Fruit fly (Drosophila melanogaster) whole organism, embryonic: ENCODE data around the gene Cyp310a1.

Experiments
- Ada2b ChIP-seq: fragments of 200-800 bp; sonication (Bioruptor generic); IDR thresholded peaks from 2 replicates; pipeline ENCODE4 v1.3.6; 2022; ENCODE audit warnings: missing biosample characterization, missing genetic modification characterization
- Atf6 ChIP-seq: fragments of 200-800 bp; sonication (Bioruptor generic); IDR thresholded peaks from 2 replicates; pipeline ENCODE4 v1.3.6; 2022; ENCODE audit warnings: missing biosample characterization, missing genetic modification characterization
- Bgb ChIP-seq: fragments of 200-800 bp; sonication (Bioruptor generic); IDR thresholded peaks from 2 replicates; pipeline ENCODE4 v1.3.6; 2022; ENCODE audit warnings: missing biosample characterization, missing genetic modification characterization; ENCODE audit not compliant: partially characterized antibody
- Blimp-1 ChIP-seq: fragments of 200-800 bp; sonication (Bioruptor generic); optimal IDR thresholded peaks from 3 replicates; lab custom pipeline; 2018; ENCODE audit warnings: missing biosample characterization, missing genetic modification characterization, mild to moderate bottlenecking, moderate library complexity, missing genetic modification reagents
- BtbVII ChIP-seq: fragments of 200-800 bp; sonication (Bioruptor generic); optimal IDR thresholded peaks from 3 replicates; lab custom pipeline; 2017; ENCODE audit warnings: missing biosample characterization, mild to moderate bottlenecking, missing genetic modification characterization
- CG10267 ChIP-seq: fragments of 200-800 bp; sonication (Bioruptor generic); optimal IDR thresholded peaks from 2 replicates; lab custom pipeline; 2018; ENCODE audit warnings: missing biosample characterization, mild to moderate bottlenecking, missing genetic modification characterization, moderate library complexity
- CG10431 ChIP-seq: fragments of 200-800 bp; sonication (Bioruptor generic); optimal IDR thresholded peaks from 3 replicates; lab custom pipeline; 2018; ENCODE audit warnings: missing biosample characterization, mild to moderate bottlenecking, missing genetic modification characterization
- CG12104 ChIP-seq: fragments of 200-800 bp; sonication (Bioruptor generic); optimal IDR thresholded peaks from 3 replicates; lab custom pipeline; 2016; ENCODE audit warnings: missing biosample characterization, missing genetic modification characterization
- CG12769 ChIP-seq: fragments of 200-800 bp; sonication (Bioruptor generic); optimal IDR thresholded peaks from 2 replicates; lab custom pipeline; 2019; ENCODE audit warnings: missing biosample characterization, mild to moderate bottlenecking, missing genetic modification characterization, moderate library complexity
- CG1647 ChIP-seq: fragments of 200-800 bp; sonication (Bioruptor generic); optimal IDR thresholded peaks from 3 replicates; lab custom pipeline; 2016; ENCODE audit warnings: missing biosample characterization, missing genetic modification characterization
- CG1832 ChIP-seq: fragments of 200-800 bp; sonication (Bioruptor generic); optimal IDR thresholded peaks from 2 replicates; lab custom pipeline; 2017; ENCODE audit warnings: missing biosample characterization, mild to moderate bottlenecking, missing genetic modification characterization, inconsistent platforms
- CG2120 ChIP-seq: fragments of 200-800 bp; sonication (Bioruptor generic); optimal IDR thresholded peaks from 3 replicates; lab custom pipeline; 2016; ENCODE audit warnings: missing biosample characterization, missing genetic modification characterization
- CG2199 ChIP-seq: fragments of 200-800 bp; sonication (Bioruptor generic); IDR thresholded peaks from 3 replicates; pipeline ENCODE4 v1.3.6; 2022; ENCODE audit warnings: missing biosample characterization, missing genetic modification characterization
- CG30403 ChIP-seq: fragments of 200-800 bp; sonication (Bioruptor generic); optimal IDR thresholded peaks from 3 replicates; lab custom pipeline; 2016; ENCODE audit warnings: missing biosample characterization, missing genetic modification characterization
- CG30431 ChIP-seq: fragments of 200-800 bp; sonication (Bioruptor generic); optimal IDR thresholded peaks from 2 replicates; lab custom pipeline; 2017; ENCODE audit warnings: missing biosample characterization, missing genetic modification characterization
- CG34376 ChIP-seq: fragments of 200-800 bp; sonication (Bioruptor generic); optimal IDR thresholded peaks from 2 replicates; lab custom pipeline; 2018; ENCODE audit warnings: missing biosample characterization, mild to moderate bottlenecking, missing genetic modification characterization
- CG3847 ChIP-seq: fragments of 200-800 bp; sonication (Bioruptor generic); IDR thresholded peaks from 2 replicates; pipeline ENCODE4 v1.3.6; 2022; ENCODE audit warnings: missing biosample characterization, missing genetic modification characterization
- CG6813 ChIP-seq: fragments of 200-800 bp; sonication (Bioruptor generic); optimal IDR thresholded peaks from 2 replicates; lab custom pipeline; 2017; ENCODE audit warnings: missing biosample characterization, missing genetic modification characterization, mild to moderate bottlenecking, moderate library complexity, missing genetic modification reagents
- CG6854 ChIP-seq: fragments of 200-800 bp; sonication (Bioruptor generic); optimal IDR thresholded peaks from 3 replicates; lab custom pipeline; 2017; ENCODE audit warnings: missing biosample characterization, mild to moderate bottlenecking, missing genetic modification characterization
- CG7839 ChIP-seq: fragments of 200-800 bp; sonication (Bioruptor generic); optimal IDR thresholded peaks from 3 replicates; lab custom pipeline; 2018; ENCODE audit warnings: missing biosample characterization, mild to moderate bottlenecking, missing genetic modification characterization, moderate library complexity
- CG7928 ChIP-seq: fragments of 200-800 bp; sonication (Bioruptor generic); optimal IDR thresholded peaks from 2 replicates; lab custom pipeline; 2017; ENCODE audit warnings: missing biosample characterization, mild to moderate bottlenecking, missing genetic modification characterization
- CG8765 ChIP-seq: fragments of 200-800 bp; sonication (Bioruptor generic); IDR thresholded peaks from 2 replicates; pipeline ENCODE4 v1.3.6; 2022; ENCODE audit warnings: missing biosample characterization, missing genetic modification characterization
- Deaf1 ChIP-seq: fragments of 200-800 bp; optimal IDR thresholded peaks from 3 replicates; lab custom pipeline; 2019; ENCODE audit warnings: missing biosample characterization, mild to moderate bottlenecking, missing genetic modification characterization, moderate library complexity
- Doc2 ChIP-seq: fragments of 200-800 bp; sonication (Bioruptor generic); IDR thresholded peaks from 2 replicates; pipeline ENCODE4 v1.3.6; 2022; ENCODE audit warnings: missing biosample characterization, missing genetic modification characterization
- Dref ChIP-seq: fragments of 200-800 bp; sonication (Bioruptor generic); IDR thresholded peaks from 2 replicates; pipeline ENCODE4 v1.3.6; 2022; ENCODE audit warnings: missing biosample characterization, missing genetic modification characterization
- Eip74EF ChIP-seq, 2 experiments: fragments of 200-800 bp in 1 of 2; fragments of >200 bp in 1 of 2; sonication (Bioruptor generic) in 1 of 2; optimal IDR thresholded peaks; 2 replicates each; lab custom pipeline; 2017 to 2019; ENCODE audit warnings: missing biosample characterization in 2 of 2, missing genetic modification characterization in 2 of 2, mild to moderate bottlenecking in 1 of 2, moderate library complexity in 1 of 2
- Elba2 ChIP-seq: fragments of 200-800 bp; sonication (Bioruptor generic); optimal IDR thresholded peaks from 3 replicates; lab custom pipeline; 2016; ENCODE audit warnings: missing biosample characterization, missing genetic modification characterization
- H2.0 ChIP-seq: fragments of 200-800 bp; sonication (Bioruptor generic); IDR thresholded peaks from 2 replicates; pipeline ENCODE4 v1.3.6; 2022; ENCODE audit warnings: missing biosample characterization, missing genetic modification characterization
- Hmr ChIP-seq: fragments of 200-800 bp; sonication (Bioruptor generic); optimal IDR thresholded peaks from 3 replicates; lab custom pipeline; 2017; ENCODE audit warnings: mild to moderate bottlenecking, missing biosample characterization, missing genetic modification reagents, missing genetic modification characterization
- Hr3 ChIP-seq: fragments of 200-800 bp; sonication (Bioruptor generic); optimal IDR thresholded peaks from 3 replicates; lab custom pipeline; 2016; ENCODE audit warnings: missing biosample characterization, missing genetic modification characterization
- Hr39 ChIP-seq: fragments of >200 bp; optimal IDR thresholded peaks from 2 replicates; lab custom pipeline; 2017
- Lpt ChIP-seq: fragments of >200 bp; optimal IDR thresholded peaks from 2 replicates; lab custom pipeline; 2018; ENCODE audit warnings: missing biosample characterization, missing genetic modification characterization
- Med ChIP-seq: fragments of 200-800 bp; sonication (Bioruptor generic); peaks from one replicate; lab custom pipeline; 2016; ENCODE audit warnings: missing biosample characterization, missing genetic modification characterization, mild to moderate bottlenecking, inconsistent platforms, moderate library complexity
- Meics ChIP-seq: fragments of 200-800 bp; sonication (Bioruptor generic); optimal IDR thresholded peaks from 2 replicates; lab custom pipeline; 2017; ENCODE audit warnings: missing biosample characterization, mild to moderate bottlenecking, missing genetic modification characterization
- Myb ChIP-seq: fragments of 200-800 bp; sonication (Bioruptor generic); optimal IDR thresholded peaks from 2 replicates; lab custom pipeline; 2016; ENCODE audit warnings: missing biosample characterization, missing genetic modification characterization
- Oaz ChIP-seq: fragments of 200-800 bp; sonication (Bioruptor generic); IDR thresholded peaks from 2 replicates; pipeline ENCODE4 v1.3.6; 2022; ENCODE audit warnings: missing biosample characterization, missing genetic modification characterization
- Ssrp ChIP-seq: fragments of 200-800 bp; sonication (Bioruptor generic); optimal IDR thresholded peaks from 2 replicates; lab custom pipeline; 2018; ENCODE audit warnings: missing biosample characterization, mild to moderate bottlenecking, missing genetic modification characterization, moderate library complexity
- TFAM ChIP-seq: fragments of 200-800 bp; sonication (Bioruptor generic); optimal IDR thresholded peaks from 2 replicates; lab custom pipeline; 2017; ENCODE audit warnings: missing biosample characterization, missing genetic modification characterization, inconsistent platforms
- bcd ChIP-seq: fragments of 200-800 bp; sonication (Bioruptor generic); optimal IDR thresholded peaks from 2 replicates; lab custom pipeline; 2017; ENCODE audit warnings: missing biosample characterization, mild to moderate bottlenecking, missing genetic modification characterization
- bsh ChIP-seq, 2 experiments: fragments of 200-800 bp; sonication (Bioruptor generic); optimal IDR thresholded peaks; 2 replicates each; lab custom pipeline; 2017 to 2018; ENCODE audit warnings: mild to moderate bottlenecking in 2 of 2, missing biosample characterization in 2 of 2, missing genetic modification characterization in 2 of 2, moderate library complexity in 1 of 2
- ewg ChIP-seq: fragments of 200-800 bp; sonication (Bioruptor generic); optimal IDR thresholded peaks from 3 replicates; lab custom pipeline; 2017; ENCODE audit warnings: mild to moderate bottlenecking, missing biosample characterization, missing genetic modification reagents, missing genetic modification characterization
- gce ChIP-seq: fragments of 200-800 bp; sonication (Bioruptor generic); IDR thresholded peaks from 3 replicates; pipeline ENCODE4 v1.3.6; 2022; ENCODE audit warnings: missing biosample characterization, missing genetic modification characterization
- gro ChIP-seq: fragments of 200-800 bp; sonication (Bioruptor generic); optimal IDR thresholded peaks from 2 replicates; lab custom pipeline; 2016; ENCODE audit warnings: missing biosample characterization, missing genetic modification characterization
- lab ChIP-seq: fragments of 200-800 bp; sonication (Bioruptor generic); optimal IDR thresholded peaks from 3 replicates; lab custom pipeline; 2017; ENCODE audit warnings: missing biosample characterization, missing genetic modification characterization, mild to moderate bottlenecking, moderate library complexity, missing genetic modification reagents
- pfk ChIP-seq: fragments of 200-800 bp; sonication (Bioruptor generic); optimal IDR thresholded peaks from 2 replicates; lab custom pipeline; 2018; ENCODE audit warnings: missing biosample characterization, mild to moderate bottlenecking, missing genetic modification characterization, moderate library complexity
- pros ChIP-seq: fragments of 200-800 bp; sonication (Bioruptor generic); optimal IDR thresholded peaks from 3 replicates; lab custom pipeline; 2019; ENCODE audit warnings: missing biosample characterization, mild to moderate bottlenecking, missing genetic modification characterization, moderate library complexity
- pum ChIP-seq: fragments of 200-800 bp; sonication (Bioruptor generic); optimal IDR thresholded peaks from 2 replicates; lab custom pipeline; 2016; ENCODE audit warnings: missing biosample characterization, missing genetic modification characterization
- sim ChIP-seq: fragments of 200-800 bp; sonication (Bioruptor generic); IDR thresholded peaks from 2 replicates; pipeline ENCODE4 v1.3.6; 2022; ENCODE audit warnings: missing biosample characterization, missing genetic modification characterization
- tin ChIP-seq: fragments of 200-800 bp; sonication (Bioruptor generic); optimal IDR thresholded peaks from 3 replicates; lab custom pipeline; 2016; ENCODE audit warnings: missing biosample characterization, missing genetic modification characterization
- vnd ChIP-seq: fragments of 200-800 bp; sonication (Bioruptor generic); IDR thresholded peaks from 3 replicates; pipeline ENCODE4 v1.3.6; 2022; ENCODE audit warnings: missing biosample characterization, missing genetic modification characterization; ENCODE audit not compliant: partially characterized antibody
- zen2 ChIP-seq: fragments of 200-800 bp; sonication (Bioruptor generic); IDR thresholded peaks from 3 replicates; pipeline ENCODE4 v1.3.6; 2022; ENCODE audit warnings: missing biosample characterization, missing genetic modification characterization; ENCODE audit not compliant: partially characterized antibody

The Cyp310a1 gene

dm6 chr2L:18658108-18658507, 5.3 kb upstream of the Cyp310a1 start (continued):
- TF ChIP-seq CG7839 (tag; lab: Kevin White, UChicago), result peak; percentile 64
- no peak for TF ChIP-seq sim (GFP tag; lab: Robert Waterston, UW)
- no peak for TF ChIP-seq CG8765 (GFP tag; lab: Robert Waterston, UW)
- no peak for TF ChIP-seq Elba2
- peak; percentile 36 for TF ChIP-seq Blimp-1 (GFP tag; lab: Kevin White, UChicago)
- no peak for TF ChIP-seq zen2 (GFP tag; lab: Robert Waterston, UW)
- no peak for TF ChIP-seq CG3847
- TF ChIP-seq Med, result peak; percentile 28
- no peak for TF ChIP-seq pfk (GFP tag; lab: Kevin White, UChicago)
- TF ChIP-seq Deaf1, result peak; percentile 5
- no peak for TF ChIP-seq pros (GFP tag; lab: Kevin White, UChicago)
- TF ChIP-seq ewg (GFP tag; lab: Kevin White, UChicago), result no peak
- TF ChIP-seq lab (GFP tag; lab: Kevin White, UChicago), result peak; percentile 53
- TF ChIP-seq tin (GFP tag; lab: Kevin White, UChicago), result no peak
- TF ChIP-seq Myb (GFP tag; lab: Kevin White, UChicago), result no peak
- TF ChIP-seq CG30403, result peak; percentile 34
- no peak for TF ChIP-seq CG7928
- TF ChIP-seq Doc2 (GFP tag; lab: Robert Waterston, UW), result no peak
- TF ChIP-seq Meics (GFP tag; lab: Kevin White, UChicago), result peak; percentile 67
- no peak for TF ChIP-seq Hr3 (GFP tag; lab: Kevin White, UChicago)
- TF ChIP-seq Bgb, result no peak
- no peak for TF ChIP-seq Lpt (GFP tag; lab: Kevin White, UChicago)
- peak; percentile 51; the same call in 1 of the 2 replicates for TF ChIP-seq Ada2b (GFP tag; lab: Robert Waterston, UW)
- TF ChIP-seq CG10267 (tag; lab: Kevin White, UChicago), result peak; percentile 24
- TF ChIP-seq BtbVII (GFP tag; lab: Kevin White, UChicago), result peak; percentile 8
- TF ChIP-seq Dref (GFP tag; lab: Robert Waterston, UW), result no peak
- no peak for TF ChIP-seq gro (GFP tag; lab: Kevin White, UChicago)
- TF ChIP-seq TFAM, result no peak
- TF ChIP-seq vnd (GFP tag; lab: Robert Waterston, UW), result no peak
- no peak for TF ChIP-seq gce
- no peak for TF ChIP-seq CG1832 (GFP tag; lab: Kevin White, UChicago)
- peak; percentile 28 for TF ChIP-seq CG2120 (GFP tag; lab: Kevin White, UChicago)
- TF ChIP-seq Ssrp (tag; lab: Kevin White, UChicago), result no peak
- TF ChIP-seq CG12769, result no peak
- no peak; the same call in 1 of the 2 replicates for TF ChIP-seq Atf6 (GFP tag; lab: Robert Waterston, UW)
- TF ChIP-seq Hr39 (lab: Kevin White, UChicago), result no peak
- no peak for TF ChIP-seq CG1647 (GFP tag; lab: Kevin White, UChicago)
- peak; percentile 28 for TF ChIP-seq CG6813 (GFP tag; lab: Kevin White, UChicago)
- peak; percentile 12 for TF ChIP-seq bcd (GFP tag; lab: Kevin White, UChicago)
- no peak for TF ChIP-seq CG34376 (GFP tag; lab: Kevin White, UChicago)
- TF ChIP-seq H2.0 (GFP tag; lab: Robert Waterston, UW), result no peak
- no peak for TF ChIP-seq pum (GFP tag; lab: Kevin White, UChicago)
- no peak for TF ChIP-seq CG10431 (GFP tag; lab: Kevin White, UChicago)
- TF ChIP-seq bsh (GFP tag; optimal IDR thresholded peaks at IDR 0.05; lab: Kevin White, UChicago), result no peak
- peak in 1 of 2 experiments; percentile 5 for TF ChIP-seq Eip74EF (GFP tag; optimal IDR thresholded peaks at IDR 0.05; lab: Kevin White, UChicago)
- TF ChIP-seq CG12104 (GFP tag; lab: Kevin White, UChicago), result peak; percentile 4
- peak; percentile 35 for TF ChIP-seq CG6854
- TF ChIP-seq Oaz (GFP tag; lab: Robert Waterston, UW), result no peak
- TF ChIP-seq CG2199, result no peak
- no peak for TF ChIP-seq CG30431 (GFP tag; lab: Kevin White, UChicago)
- peak; percentile 23 for TF ChIP-seq Hmr (GFP tag; lab: Kevin White, UChicago)
